Worm (Caenorhabditis elegans) whole organism, L3 larva: ENCODE measurements around the gene cyp-29A4.

ENCODE experiments used
- aly-2 ChIP-seq: fragments of 150-350 bp; optimal IDR thresholded peaks from 2 replicates; lab custom pipeline; 2014; ENCODE audit warnings: missing biosample characterization, missing genetic modification characterization
- ceh-82 ChIP-seq: fragments of 150-350 bp; optimal IDR thresholded peaks from 2 replicates; lab custom pipeline; 2014; ENCODE audit warnings: missing biosample characterization, missing genetic modification characterization
- elt-1 ChIP-seq: fragments of 150-350 bp; optimal IDR thresholded peaks from 2 replicates; lab custom pipeline; 2014; ENCODE audit warnings: missing biosample characterization, missing genetic modification characterization
- elt-2 ChIP-seq: sonication (generic microtip); optimal IDR thresholded peaks from 2 replicates; lab custom pipeline; 2016; ENCODE audit warnings: missing genetic modification reagents, mild to moderate bottlenecking, missing genetic modification characterization, missing compliant biosample characterization
- fkh-10 ChIP-seq: sonication (generic microtip); optimal IDR thresholded peaks from 2 replicates; lab custom pipeline; 2017; ENCODE audit warnings: missing biosample characterization, missing genetic modification reagents, missing genetic modification characterization
- lin-39 ChIP-seq: fragments of 150-350 bp; optimal IDR thresholded peaks from 2 replicates; lab custom pipeline; 2018; ENCODE audit warnings: missing biosample characterization, missing genetic modification reagents, missing genetic modification characterization
- nhr-11 ChIP-seq: fragments of 150-350 bp; optimal IDR thresholded peaks from 2 replicates; lab custom pipeline; 2014; ENCODE audit warnings: missing biosample characterization, missing genetic modification characterization
- nhr-237 ChIP-seq: fragments of 150-350 bp; optimal IDR thresholded peaks from 2 replicates; lab custom pipeline; 2014; ENCODE audit warnings: missing biosample characterization, missing genetic modification characterization
- nhr-25 ChIP-seq: sonication (generic microtip); optimal IDR thresholded peaks from 2 replicates; lab custom pipeline; 2017; ENCODE audit warnings: missing biosample characterization, missing genetic modification characterization
- unc-39 ChIP-seq: sonication (generic microtip); optimal IDR thresholded peaks from 4 replicates; lab custom pipeline; 2017; ENCODE audit warnings: missing biosample characterization, missing genetic modification characterization

DNA sequence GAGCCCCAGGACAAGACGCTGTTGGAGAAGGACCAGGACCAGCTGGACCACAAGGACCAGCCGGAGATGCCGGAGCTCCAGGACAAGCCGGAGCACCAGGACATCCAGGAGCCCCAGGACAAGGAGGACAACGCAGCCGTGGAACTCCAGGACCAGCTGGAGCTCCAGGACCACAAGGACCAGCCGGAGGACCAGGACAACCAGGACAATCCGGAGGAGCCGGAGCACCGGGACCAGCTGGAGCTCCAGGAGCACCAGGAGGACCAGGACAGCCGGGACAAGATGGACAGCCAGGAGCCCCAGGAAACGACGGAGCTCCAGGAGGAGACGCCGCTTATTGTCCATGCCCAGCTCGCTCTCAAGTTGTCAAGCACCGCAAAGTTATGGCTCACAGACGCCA is 24.0 kb upstream of the cyp-29A4 start:
- no peak for TF ChIP-seq ceh-82 (tag; lab: Kevin White, UChicago)
- no peak for TF ChIP-seq nhr-11 (tag; lab: Kevin White, UChicago)
- no peak for TF ChIP-seq elt-1
- no peak for TF ChIP-seq fkh-10 (GFP tag; lab: Kevin White, UChicago)
- TF ChIP-seq nhr-237 (tag; lab: Kevin White, UChicago) = no peak
- TF ChIP-seq aly-2 (tag; lab: Kevin White, UChicago) = no peak
- TF ChIP-seq unc-39 (tag; lab: Kevin White, UChicago) = no peak
- no peak for TF ChIP-seq elt-2 (tag; lab: Kevin White, UChicago)
- TF ChIP-seq nhr-25 (tag; lab: Kevin White, UChicago) = no peak
- no peak for TF ChIP-seq lin-39 (tag; lab: Kevin White, UChicago)
